Worm (Caenorhabditis elegans) whole organism, L4 larva: Measurements from ENCODE around the gene F27E5.7.

ENCODE experiments used
- ama-1 ChIP-seq: fragments of 150-350 bp; optimal IDR thresholded peaks from 2 replicates; lab custom pipeline; 2014; ENCODE audit warnings: inconsistent platforms, mixed read lengths
- pha-4 ChIP-seq, 2 experiments: fragments of 150-350 bp in 1 of 2; fragments of 200-800 bp in 1 of 2; sonication (Bioruptor generic) in 1 of 2; IDR thresholded peaks in 1 of 2; optimal IDR thresholded peaks in 1 of 2; 2 replicates each; pipeline versions ENCODE4 v1.3.6 to Lab custom; 2014 to 2022; ENCODE audit warnings: missing genetic modification characterization in 2 of 2, missing genetic modification reagents in 2 of 2, missing biosample characterization in 1 of 2, missing compliant biosample characterization in 1 of 2

ce11 chrII:10106870-10107269, 15.7 kb upstream of the F27E5.7 start, which contains the start of gene ZK945.6:
- TF ChIP-seq ama-1 (no peak), pha-4 (GFP tag; IDR thresholded peaks at IDR 0.05; lab: Robert Waterston, UW) (no peak), pha-4 (tag; optimal IDR thresholded peaks at IDR 0.05; lab: Kevin White, UChicago) (no peak)
